Fruit fly (Drosophila melanogaster) whole organism, larva: ENCODE data around the gene SWIP.

Experiments used
- noc ChIP-seq: fragments of 200-800 bp; sonication (Bioruptor generic); optimal IDR thresholded peaks from 3 replicates; lab custom pipeline; 2019; ENCODE audit warnings: missing biosample characterization, mild to moderate bottlenecking, missing genetic modification characterization, moderate library complexity

Gene SWIP

dm6 chrX:16330659-16331058 is 17.1 kb downstream of the SWIP start, which contains the start of gene CG9919:
TSS of gene CG9919 (minus strand) at chrX:16330759.
- no peak for TF ChIP-seq noc (tag; lab: Kevin White, UChicago)

- TF ChIP-seq noc (tag; lab: Kevin White, UChicago), result no peak
These were observed 18.2 kb downstream of the SWIP start for dm6 chrX:16331562-16332233.

- TF ChIP-seq noc (tag; lab: Kevin White, UChicago), result peak; percentile 98
These were observed 19.2 kb downstream of the SWIP start for dm6 chrX:16332615-16333288.

- TF ChIP-seq noc (tag; lab: Kevin White, UChicago), result no peak
These were observed 20.1 kb downstream of the SWIP start, which contains the start of the genes CG9921 and Dsp1 for dm6 chrX:16333434-16334141. TSS of gene CG9921 (minus strand) at chrX:16333600. TSS of gene Dsp1 (plus strand) at chrX:16333612.

dm6 chrX:16334251-16334860 is 20.8 kb downstream of the SWIP start:
- no peak for TF ChIP-seq noc (tag; lab: Kevin White, UChicago)

dm6 chrX:16335107-16335642 is 21.7 kb downstream of the SWIP start:
- TF ChIP-seq noc (tag; lab: Kevin White, UChicago), result peak; percentile 69

dm6 chrX:16350062-16350461 is 36.6 kb downstream of the SWIP start, which contains the start of gene sl:
TSS of gene sl (plus strand) at chrX:16350315.
- no peak for TF ChIP-seq noc (tag; lab: Kevin White, UChicago)

- TF ChIP-seq noc (tag; lab: Kevin White, UChicago), result no peak
These were observed 45.3 kb downstream of the SWIP start, which contains the start of the genes U2af50 and PIG-Q for dm6 chrX:16358670-16359320. TSS of gene U2af50 (minus strand) at chrX:16359039. TSS of gene PIG-Q (plus strand) at chrX:16359143.

- TF ChIP-seq noc (tag; lab: Kevin White, UChicago), result no peak
These were observed 47.8 kb downstream of the SWIP start, which contains the start of gene nonA for dm6 chrX:16361306-16361705. TSS of gene nonA (plus strand) at chrX:16361569.
